In the genomic region with DNA sequence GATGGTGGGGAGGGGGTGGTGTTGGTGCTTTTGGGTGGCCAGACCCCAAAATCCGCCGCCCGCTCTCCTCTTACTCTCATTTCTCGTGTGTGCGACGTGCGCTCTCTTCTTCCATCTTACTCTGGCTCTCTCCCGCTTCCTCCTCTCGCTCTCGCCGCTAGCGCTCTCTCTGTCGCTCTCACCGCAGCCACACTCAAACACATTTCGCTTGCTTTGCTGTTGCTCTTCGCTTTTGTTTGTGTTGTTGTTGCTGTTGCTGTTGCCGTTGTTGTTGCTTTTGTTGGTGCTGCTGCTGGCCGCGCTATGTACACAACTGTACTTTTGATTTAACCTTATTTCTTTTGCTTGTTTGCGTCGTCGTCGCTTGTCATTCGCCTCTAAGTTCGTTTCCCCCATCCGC, we compare ENCODE assay signal across 6 fruit fly cellular contexts.
TF ChIP-seq lines count a peak whose summit lies in the region.

No protein-coding gene starts in this region.

- no peak for TF ChIP-seq CTCF in whole organism, embryonic (GFP tag; optimal IDR thresholded peaks at IDR 0.05; lab: Kevin White, UChicago)

TF ChIP-seq in whole organism, 6 proteins besides CTCF, POLR2A, EP300 and RAD21:
- TF ChIP-seq EcR (GFP tag; optimal IDR thresholded peaks at IDR 0.05; lab: Kevin White, UChicago) (no peak), Dll (optimal IDR thresholded peaks at IDR 0.05; lab: Kevin White, UChicago) (peak; percentile 99), usp (GFP tag; optimal IDR thresholded peaks at IDR 0.05; lab: Kevin White, UChicago) (no peak), CG8478 (optimal IDR thresholded peaks at IDR 0.05; lab: Kevin White, UChicago) (peak; percentile 17)

TF ChIP-seq in whole organism, adult, 20 proteins besides CTCF, POLR2A, EP300 and RAD21:
- no peak for TF ChIP-seq bab1 (GFP tag; optimal IDR thresholded peaks at IDR 0.05; lab: Kevin White, UChicago)
- peak; percentile 0 for TF ChIP-seq CG14711 (tag; optimal IDR thresholded peaks at IDR 0.05; lab: Kevin White, UChicago)
- peak; percentile 49 for TF ChIP-seq cic (GFP tag; optimal IDR thresholded peaks at IDR 0.05; lab: Kevin White, UChicago)
- TF ChIP-seq CG12768 (GFP tag; optimal IDR thresholded peaks at IDR 0.05; lab: Kevin White, UChicago): peak; percentile 18
- TF ChIP-seq CG7101 (tag; optimal IDR thresholded peaks at IDR 0.05; lab: Kevin White, UChicago): no peak
- TF ChIP-seq Crg-1 (GFP tag; optimal IDR thresholded peaks at IDR 0.05; lab: Kevin White, UChicago): peak; percentile 6
- TF ChIP-seq CG7045 (GFP tag; optimal IDR thresholded peaks at IDR 0.05; lab: Kevin White, UChicago): no peak
- no peak for TF ChIP-seq CG11617 (GFP tag; optimal IDR thresholded peaks at IDR 0.05; lab: Kevin White, UChicago)
- no peak for TF ChIP-seq tj (GFP tag; optimal IDR thresholded peaks at IDR 0.05; lab: Kevin White, UChicago)
- no peak for TF ChIP-seq Hr96 (GFP tag; optimal IDR thresholded peaks at IDR 0.05; lab: Kevin White, UChicago)
- TF ChIP-seq CG33017 (tag; optimal IDR thresholded peaks at IDR 0.05; lab: Kevin White, UChicago): peak; percentile 26
- TF ChIP-seq Clk (GFP tag; optimal IDR thresholded peaks at IDR 0.05; lab: Kevin White, UChicago): peak; percentile 34

TF ChIP-seq in whole organism, embryonic, 481 proteins besides CTCF, POLR2A, EP300 and RAD21 (continues in another document):
- TF ChIP-seq tna (GFP tag; IDR thresholded peaks at IDR 0.05; lab: Robert Waterston, UW; ENCODE audit: partially characterized antibody): no peak
- TF ChIP-seq CG8089 (GFP tag; optimal IDR thresholded peaks at IDR 0.05; lab: Kevin White, UChicago): peak; percentile 5
- TF ChIP-seq CG6813 (GFP tag; optimal IDR thresholded peaks at IDR 0.05; lab: Kevin White, UChicago): no peak
- TF ChIP-seq zfh1 (GFP tag; IDR thresholded peaks at IDR 0.05; lab: Robert Waterston, UW): peak; percentile 28; the same call in 1 of the 3 replicates
- no peak for TF ChIP-seq gcm (GFP tag; optimal IDR thresholded peaks at IDR 0.05; lab: Kevin White, UChicago)
- TF ChIP-seq Opbp (GFP tag; IDR thresholded peaks at IDR 0.05; lab: Robert Waterston, UW; ENCODE audit: partially characterized antibody): no peak
- peak; percentile 40; the same call in 1 of the 2 replicates for TF ChIP-seq CG13287 (GFP tag; IDR thresholded peaks at IDR 0.05; lab: Robert Waterston, UW; ENCODE audit: partially characterized antibody)
- no peak for TF ChIP-seq CG7987 (GFP tag; optimal IDR thresholded peaks at IDR 0.05; lab: Kevin White, UChicago)
- TF ChIP-seq br (optimal IDR thresholded peaks at IDR 0.05; lab: Kevin White, UChicago): no peak
- no peak for TF ChIP-seq tio (GFP tag; optimal IDR thresholded peaks at IDR 0.05; lab: Kevin White, UChicago)
- no peak for TF ChIP-seq Gsc (GFP tag; IDR thresholded peaks at IDR 0.05; lab: Robert Waterston, UW)
- no peak for TF ChIP-seq Fer2 (tag; optimal IDR thresholded peaks at IDR 0.05; lab: Kevin White, UChicago)
- TF ChIP-seq CG17612 (GFP tag; IDR thresholded peaks at IDR 0.05; lab: Robert Waterston, UW): no peak
- peak; percentile 20 for TF ChIP-seq cg (GFP tag; optimal IDR thresholded peaks at IDR 0.05; lab: Kevin White, UChicago)
- no peak for TF ChIP-seq exex (tag; optimal IDR thresholded peaks at IDR 0.05; lab: Kevin White, UChicago)
- peak; percentile 16 for TF ChIP-seq her (GFP tag; optimal IDR thresholded peaks at IDR 0.05; lab: Kevin White, UChicago)
- TF ChIP-seq nom (GFP tag; optimal IDR thresholded peaks at IDR 0.05; lab: Kevin White, UChicago): peak; percentile 23

TF ChIP-seq in whole organism, prepupa, 60 proteins besides CTCF, POLR2A, EP300 and RAD21 (continues in another document):
- peak; percentile 15 for TF ChIP-seq CG3919 (GFP tag; optimal IDR thresholded peaks at IDR 0.05; lab: Kevin White, UChicago)
- TF ChIP-seq CG15336 (GFP tag; IDR thresholded peaks at IDR 0.05; lab: Robert Waterston, UW): peak; percentile 41; the same call in 1 of the 2 replicates
- no peak for TF ChIP-seq CG9139 (GFP tag; optimal IDR thresholded peaks at IDR 0.05; lab: Kevin White, UChicago)
- TF ChIP-seq svp (GFP tag; lab: Kevin White, UChicago): peak; percentile 69
- peak; percentile 42 for TF ChIP-seq Lpt (GFP tag; optimal IDR thresholded peaks at IDR 0.05; lab: Kevin White, UChicago)
- TF ChIP-seq vri (GFP tag; optimal IDR thresholded peaks at IDR 0.05; lab: Kevin White, UChicago): peak; percentile 29
- TF ChIP-seq OdsH (GFP tag; optimal IDR thresholded peaks at IDR 0.05; lab: Kevin White, UChicago): no peak
- peak; percentile 56 for TF ChIP-seq Eip78C (GFP tag; lab: Kevin White, UChicago)
- TF ChIP-seq ss (GFP tag; optimal IDR thresholded peaks at IDR 0.05; lab: Kevin White, UChicago): no peak
- no peak for TF ChIP-seq CG11762 (GFP tag; optimal IDR thresholded peaks at IDR 0.05; lab: Kevin White, UChicago; ENCODE audit: insufficient read depth)
- TF ChIP-seq esn (GFP tag; optimal IDR thresholded peaks at IDR 0.05; lab: Kevin White, UChicago): peak; percentile 18
- no peak for TF ChIP-seq pdm3 (GFP tag; optimal IDR thresholded peaks at IDR 0.05; lab: Kevin White, UChicago)
- TF ChIP-seq CG6163 (GFP tag; IDR thresholded peaks at IDR 0.05; lab: Robert Waterston, UW): peak; percentile 63
- TF ChIP-seq eg (GFP tag; IDR thresholded peaks at IDR 0.05; lab: Robert Waterston, UW): peak; percentile 67; the same call in 2 of the 3 replicates
- TF ChIP-seq Gug (GFP tag; IDR thresholded peaks at IDR 0.05; lab: Robert Waterston, UW): no peak
- peak; percentile 36 for TF ChIP-seq Sox102F (GFP tag; optimal IDR thresholded peaks at IDR 0.05; lab: Kevin White, UChicago)
- TF ChIP-seq CG3032 (tag; optimal IDR thresholded peaks at IDR 0.05; lab: Kevin White, UChicago): no peak
- no peak for TF ChIP-seq CG31627 (GFP tag; optimal IDR thresholded peaks at IDR 0.05; lab: Kevin White, UChicago)
- TF ChIP-seq fkh (GFP tag; optimal IDR thresholded peaks at IDR 0.05; lab: Kevin White, UChicago): peak; percentile 69

TF ChIP-seq in whole organism, pupa, 21 proteins besides CTCF, POLR2A, EP300 and RAD21:
- no peak for TF ChIP-seq Snoo (tag; optimal IDR thresholded peaks at IDR 0.05; lab: Kevin White, UChicago)
- no peak for TF ChIP-seq Pif1A (GFP tag; optimal IDR thresholded peaks at IDR 0.05; lab: Kevin White, UChicago)
- TF ChIP-seq gl (tag; optimal IDR thresholded peaks at IDR 0.05; lab: Kevin White, UChicago): no peak
- TF ChIP-seq CG12605 (GFP tag; IDR thresholded peaks at IDR 0.05; lab: Robert Waterston, UW): peak; percentile 62
- no peak for TF ChIP-seq Pif1B (GFP tag; optimal IDR thresholded peaks at IDR 0.05; lab: Kevin White, UChicago)
- peak; percentile 59; the same call in 1 of the 2 replicates for TF ChIP-seq Ets98B (GFP tag; IDR thresholded peaks at IDR 0.05; lab: Robert Waterston, UW)
- peak; percentile 2 for TF ChIP-seq CG8159 (tag; optimal IDR thresholded peaks at IDR 0.05; lab: Kevin White, UChicago)
- no peak for TF ChIP-seq CG34367 (tag; optimal IDR thresholded peaks at IDR 0.05; lab: Kevin White, UChicago)
- TF ChIP-seq rn (GFP tag; IDR thresholded peaks at IDR 0.05; lab: Robert Waterston, UW): no peak
- no peak; the same call in 2 of the 3 replicates for TF ChIP-seq fd96Ca (GFP tag; IDR thresholded peaks at IDR 0.05; lab: Robert Waterston, UW)
- TF ChIP-seq CG32121 (GFP tag; IDR thresholded peaks at IDR 0.05; lab: Robert Waterston, UW): peak; percentile 44
- no peak for TF ChIP-seq CG10348 (GFP tag; IDR thresholded peaks at IDR 0.05; lab: Robert Waterston, UW)
- no peak for TF ChIP-seq CG8301 (tag; optimal IDR thresholded peaks at IDR 0.05; lab: Kevin White, UChicago)
- no peak for TF ChIP-seq CG15710 (tag; optimal IDR thresholded peaks at IDR 0.05; lab: Kevin White, UChicago)
- no peak for TF ChIP-seq D1 (tag; optimal IDR thresholded peaks at IDR 0.05; lab: Kevin White, UChicago)
- peak; percentile 80 for TF ChIP-seq CG13204 (GFP tag; optimal IDR thresholded peaks at IDR 0.05; lab: Kevin White, UChicago)
- TF ChIP-seq EcR (GFP tag; optimal IDR thresholded peaks at IDR 0.05; lab: Kevin White, UChicago): peak; percentile 53
- peak; percentile 65 for TF ChIP-seq CG4496 (GFP tag; IDR thresholded peaks at IDR 0.05; lab: Robert Waterston, UW)
- no peak for TF ChIP-seq CG9948 (tag; optimal IDR thresholded peaks at IDR 0.05; lab: Kevin White, UChicago)
- no peak for TF ChIP-seq CG17806 (tag; optimal IDR thresholded peaks at IDR 0.05; lab: Kevin White, UChicago)
- TF ChIP-seq CG14655 (GFP tag; optimal IDR thresholded peaks at IDR 0.05; lab: Kevin White, UChicago): no peak
TF ChIP-seq in whole organism, pupa: peak in this region for 7.

TF ChIP-seq in whole organism, wandering third instar larva, 38 proteins besides CTCF, POLR2A, EP300 and RAD21 (continues in another document):
- no peak for TF ChIP-seq GATAd (GFP tag; optimal IDR thresholded peaks at IDR 0.05; lab: Kevin White, UChicago)
- peak; percentile 5 for TF ChIP-seq rgr (GFP tag; optimal IDR thresholded peaks at IDR 0.05; lab: Kevin White, UChicago)
- no peak for TF ChIP-seq CG32264 (GFP tag; optimal IDR thresholded peaks at IDR 0.05; lab: Kevin White, UChicago)
- TF ChIP-seq N (GFP tag; optimal IDR thresholded peaks at IDR 0.05; lab: Kevin White, UChicago): no peak
- peak; percentile 76 for TF ChIP-seq psq (GFP tag; optimal IDR thresholded peaks at IDR 0.05; lab: Kevin White, UChicago)
- TF ChIP-seq fru (GFP tag; optimal IDR thresholded peaks at IDR 0.05; lab: Kevin White, UChicago): no peak
- peak; percentile 60 for TF ChIP-seq br (GFP tag; optimal IDR thresholded peaks at IDR 0.05; lab: Kevin White, UChicago)
- TF ChIP-seq Myc (optimal IDR thresholded peaks at IDR 0.05; lab: Kevin White, UChicago): no peak
- TF ChIP-seq woc (GFP tag; optimal IDR thresholded peaks at IDR 0.05; lab: Kevin White, UChicago): no peak
- TF ChIP-seq dsf (GFP tag; optimal IDR thresholded peaks at IDR 0.05; lab: Kevin White, UChicago; ENCODE audit: borderline replicate concordance): no peak
- TF ChIP-seq pan (optimal IDR thresholded peaks at IDR 0.05; lab: Kevin White, UChicago): no peak
- TF ChIP-seq h (GFP tag; optimal IDR thresholded peaks at IDR 0.05; lab: Kevin White, UChicago): peak; percentile 57
- TF ChIP-seq Dif (GFP tag; optimal IDR thresholded peaks at IDR 0.05; lab: Kevin White, UChicago; ENCODE audit: partially characterized antibody): peak; percentile 95
- no peak for TF ChIP-seq HLH106 (tag; optimal IDR thresholded peaks at IDR 0.05; lab: Kevin White, UChicago)
- no peak for TF ChIP-seq brk (GFP tag; optimal IDR thresholded peaks at IDR 0.05; lab: Kevin White, UChicago)
- TF ChIP-seq Dfd (GFP tag; optimal IDR thresholded peaks at IDR 0.05; lab: Kevin White, UChicago): peak; percentile 57
- TF ChIP-seq sage (GFP tag; optimal IDR thresholded peaks at IDR 0.05; lab: Kevin White, UChicago): peak; percentile 11
- TF ChIP-seq OdsH (GFP tag; optimal IDR thresholded peaks at IDR 0.05; lab: Kevin White, UChicago): no peak
- TF ChIP-seq usp (GFP tag; optimal IDR thresholded peaks at IDR 0.05; lab: Kevin White, UChicago): no peak
- no peak for TF ChIP-seq Abd-B (GFP tag; optimal IDR thresholded peaks at IDR 0.05; lab: Kevin White, UChicago)
- no peak for TF ChIP-seq tai (GFP tag; optimal IDR thresholded peaks at IDR 0.05; lab: Kevin White, UChicago)
- TF ChIP-seq Vsx2 (GFP tag; optimal IDR thresholded peaks at IDR 0.05; lab: Kevin White, UChicago; ENCODE audit: partially characterized antibody): no peak
- no peak for TF ChIP-seq lola (GFP tag; optimal IDR thresholded peaks at IDR 0.05; lab: Kevin White, UChicago)
